Worm (Caenorhabditis elegans): ENCODE results near the gene C55B6.1.

The C55B6.1 gene

DNA sequence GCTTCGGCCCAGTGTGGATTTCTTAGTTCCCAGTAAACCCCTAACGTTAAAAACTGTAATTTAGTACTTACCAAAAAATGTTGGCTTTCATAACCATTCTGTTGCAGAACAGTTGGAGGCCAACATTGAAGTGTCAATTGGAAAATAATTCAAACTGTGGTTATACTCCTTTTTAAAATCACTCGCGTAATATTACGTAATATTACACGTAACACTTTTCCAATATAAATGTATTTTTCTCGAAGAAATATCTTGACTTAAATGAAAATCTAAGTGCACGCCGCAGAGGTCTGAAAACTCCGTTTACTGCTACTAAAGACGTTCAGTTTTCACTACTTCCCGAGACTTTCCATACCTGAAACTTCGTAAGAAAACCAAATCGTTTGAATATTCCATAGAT lies 4.0 kb downstream of the C55B6.1 start:
- no peak for TF ChIP-seq zip-11 (GFP tag; IDR thresholded peaks at IDR 0.05)
- no peak for TF ChIP-seq mdl-1 (tag; optimal IDR thresholded peaks at IDR 0.05)
- TF ChIP-seq lin-13 (GFP tag; optimal IDR thresholded peaks at IDR 0.05) = no peak
- no peak for TF ChIP-seq ces-1 (GFP tag; optimal IDR thresholded peaks at IDR 0.05)
- TF ChIP-seq F10B5.3 (tag; optimal IDR thresholded peaks at IDR 0.05) = no peak
- TF ChIP-seq nhr-111 (GFP tag; optimal IDR thresholded peaks at IDR 0.05) = no peak
- TF ChIP-seq ama-1 (optimal IDR thresholded peaks at IDR 0.05) = no peak
- TF ChIP-seq pha-4 (GFP tag; IDR thresholded peaks at IDR 0.05) = no peak
- no peak for TF ChIP-seq pha-4 (tag; optimal IDR thresholded peaks at IDR 0.05)
- no peak for TF ChIP-seq nhr-6 (tag; optimal IDR thresholded peaks at IDR 0.05)
- TF ChIP-seq nhr-41 (GFP tag; IDR thresholded peaks at IDR 0.05) = no peak
- TF ChIP-seq mep-1 (tag; optimal IDR thresholded peaks at IDR 0.05) = no peak
- TF ChIP-seq dpl-1 (GFP tag; optimal IDR thresholded peaks at IDR 0.05) = no peak
- no peak for TF ChIP-seq nhr-77 (tag; optimal IDR thresholded peaks at IDR 0.05)
- no peak for TF ChIP-seq nhr-28 (tag; optimal IDR thresholded peaks at IDR 0.05)
- no peak for TF ChIP-seq attf-4 (tag; optimal IDR thresholded peaks at IDR 0.05)
- no peak for TF ChIP-seq dve-1 (tag; optimal IDR thresholded peaks at IDR 0.05; ENCODE audit: insufficient read depth)
- TF ChIP-seq egl-27 (tag; optimal IDR thresholded peaks at IDR 0.05) = no peak
- TF ChIP-seq dmd-6 (GFP tag; IDR thresholded peaks at IDR 0.05) = no peak
- TF ChIP-seq mdt-29 (GFP tag; IDR thresholded peaks at IDR 0.05) = no peak

DNA sequence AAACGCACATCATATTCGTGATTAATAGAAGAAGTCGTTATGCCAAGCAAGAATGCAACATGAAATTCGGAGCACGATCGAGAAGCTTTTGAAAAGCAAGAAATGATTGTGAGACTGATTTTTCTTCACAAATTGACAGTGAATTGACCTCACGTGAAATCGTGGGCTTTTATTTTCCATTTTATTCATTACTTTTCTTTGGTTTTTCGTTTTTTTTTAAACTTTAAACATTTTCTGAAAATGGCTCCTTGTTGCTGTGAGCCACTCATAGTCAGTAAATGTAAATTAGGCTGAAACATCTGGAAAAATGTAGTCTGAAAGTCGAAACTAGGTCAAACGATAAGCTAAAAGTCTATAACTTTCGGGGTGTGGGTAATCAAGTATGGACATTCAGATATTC lies 5.0 kb downstream of the C55B6.1 start, which contains the start of gene C55B6.5:
C55B6.5 (minus strand) TSS at position 101 of the 400 bp plus-strand sequence.
- TF ChIP-seq ceh-20 (GFP tag; IDR thresholded peaks at IDR 0.05) = no peak
- no peak for TF ChIP-seq pha-4 (GFP tag; IDR thresholded peaks at IDR 0.05)
- TF ChIP-seq pha-4 (tag; optimal IDR thresholded peaks at IDR 0.05) = no peak

DNA sequence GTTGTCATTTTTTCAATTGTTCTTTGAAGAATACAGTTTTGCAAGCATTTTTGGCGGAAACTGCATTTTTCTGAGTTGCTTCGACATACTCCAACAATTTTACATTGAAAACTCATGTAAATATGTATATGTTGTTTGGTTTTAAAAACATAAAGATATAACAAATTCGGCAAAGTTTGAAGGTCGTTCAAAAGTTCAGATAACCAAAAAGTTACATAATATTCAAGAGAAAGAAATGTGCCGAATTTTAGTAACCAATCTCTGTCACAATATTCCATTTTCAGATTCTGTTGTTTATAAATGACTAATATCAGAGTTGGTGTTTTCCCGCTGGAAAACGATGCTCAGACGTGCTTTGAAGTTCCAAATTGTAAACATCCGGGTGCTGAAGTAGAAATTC lies 6.3 kb downstream of the C55B6.1 start, which contains the start of gene ZK867.2:
ZK867.2 (plus strand) TSS at position 301 of the 400 bp plus-strand sequence.
- no peak for TF ChIP-seq lsy-2 (tag; optimal IDR thresholded peaks at IDR 0.05)
- TF ChIP-seq F10B5.3 (tag; optimal IDR thresholded peaks at IDR 0.05) = no peak

DNA sequence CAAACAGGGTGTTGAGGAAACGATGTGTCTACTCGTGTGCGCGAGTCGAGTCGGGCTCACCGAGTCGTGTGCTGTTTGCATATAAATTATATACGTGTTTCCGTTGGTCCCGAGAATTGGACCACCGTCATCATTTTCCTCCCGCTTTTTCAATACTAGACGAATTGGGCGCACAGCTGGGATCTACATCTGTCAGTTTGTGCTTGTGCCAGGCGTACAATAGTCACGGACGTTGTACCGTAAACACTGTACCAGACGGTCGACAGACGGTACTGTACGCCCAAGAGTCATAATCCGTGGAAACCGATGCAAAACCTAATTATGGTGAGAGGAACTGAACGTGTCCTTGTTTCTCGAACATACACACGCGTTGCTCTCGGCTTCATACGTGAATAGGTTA lies 9.0 kb downstream of the C55B6.1 start:
- TF ChIP-seq aha-1 (tag) (peak; percentile 34), nhr-28 (tag; optimal IDR thresholded peaks at IDR 0.05) (no peak)

DNA sequence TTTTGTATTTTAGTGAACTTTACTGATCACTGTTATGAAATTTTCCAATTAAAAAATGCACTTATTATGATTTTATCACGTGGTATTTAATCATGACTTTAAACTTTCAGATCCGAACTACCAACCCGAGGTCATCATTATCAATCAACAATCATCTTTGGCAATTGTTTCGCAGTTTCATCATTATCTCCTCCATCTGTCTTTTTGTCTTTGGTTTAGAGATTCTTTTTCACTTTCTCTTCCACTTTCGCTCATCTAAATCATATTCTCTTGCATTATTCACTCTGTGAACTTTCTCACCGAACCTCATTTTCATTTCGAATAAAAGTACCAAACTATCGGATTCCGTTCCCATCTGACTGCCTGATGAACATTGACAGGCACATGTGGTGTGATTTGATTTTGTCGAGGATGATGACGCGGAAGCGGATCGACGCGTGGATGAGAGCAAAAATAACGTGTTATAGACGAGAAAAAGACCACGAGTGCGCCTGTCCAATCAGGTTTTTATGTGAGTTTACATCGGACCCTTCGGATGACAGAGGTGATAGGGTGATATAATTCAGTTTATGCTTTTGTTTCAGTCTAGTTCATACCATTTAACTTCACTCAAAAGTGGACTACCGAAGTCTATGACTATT lies 10.4 kb downstream of the C55B6.1 start:
- TF ChIP-seq nhr-11 (tag; optimal IDR thresholded peaks at IDR 0.05) = peak; percentile 6
- no peak for TF ChIP-seq daf-19 (GFP tag; conservative IDR thresholded peaks at IDR 0.05)
- peak; percentile 44 for TF ChIP-seq hlh-11 (tag; optimal IDR thresholded peaks at IDR 0.05)
- TF ChIP-seq zag-1 (tag; optimal IDR thresholded peaks at IDR 0.05) = no peak
- peak; percentile 15 for TF ChIP-seq hlh-30 (tag; optimal IDR thresholded peaks at IDR 0.05; ENCODE audit: insufficient read depth)
- peak; percentile 32 for TF ChIP-seq mxl-3 (GFP tag; optimal IDR thresholded peaks at IDR 0.05)

DNA sequence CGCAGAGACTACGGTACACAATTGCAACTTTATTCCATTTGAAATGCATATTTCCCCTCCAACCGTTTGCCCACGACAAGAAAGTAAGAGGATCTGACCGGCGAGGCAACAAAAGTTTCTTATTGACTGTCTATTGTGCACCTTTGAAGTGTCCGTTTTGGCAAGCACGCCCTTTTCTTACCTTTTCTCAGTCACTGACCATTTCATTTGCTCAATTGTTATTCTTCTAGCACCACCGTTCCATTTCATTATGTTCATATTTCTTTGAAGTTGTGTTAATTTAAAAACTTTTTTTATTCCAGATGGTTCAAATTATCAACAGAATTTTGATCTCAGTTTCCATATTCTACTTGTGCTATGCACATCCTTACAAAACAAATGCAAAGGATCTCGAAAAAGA lies 11.2 kb downstream of the C55B6.1 start, which contains the start of gene spp-22:
spp-22 (plus strand) TSS at position 301 of the 400 bp plus-strand sequence.
- TF ChIP-seq hlh-30 (tag; optimal IDR thresholded peaks at IDR 0.05; ENCODE audit: insufficient read depth) = no peak
- no peak for TF ChIP-seq zfp-2 (tag; optimal IDR thresholded peaks at IDR 0.05)
- TF ChIP-seq nhr-41 (GFP tag; IDR thresholded peaks at IDR 0.05) = no peak
- no peak for TF ChIP-seq ctbp-1 (GFP tag; IDR thresholded peaks at IDR 0.05)
- TF ChIP-seq T26A8.4 (GFP tag; IDR thresholded peaks at IDR 0.05) = no peak
- TF ChIP-seq unc-62 (GFP tag; optimal IDR thresholded peaks at IDR 0.05 in 1 of 2) = no peak
- TF ChIP-seq unc-62 (tag; optimal IDR thresholded peaks at IDR 0.05) = no peak
- TF ChIP-seq dmd-8 (GFP tag; IDR thresholded peaks at IDR 0.05) = no peak
- no peak for TF ChIP-seq ztf-7 (tag; optimal IDR thresholded peaks at IDR 0.05)
- TF ChIP-seq gei-8 (GFP tag; optimal IDR thresholded peaks at IDR 0.05) = no peak
- no peak for TF ChIP-seq lin-38 (GFP tag; IDR thresholded peaks at IDR 0.05)
- no peak for TF ChIP-seq tag-97 (GFP tag; IDR thresholded peaks at IDR 0.05)
- TF ChIP-seq egl-43 (GFP tag; IDR thresholded peaks at IDR 0.05) = no peak
- TF ChIP-seq nhr-25 (tag; optimal IDR thresholded peaks at IDR 0.05; ENCODE audit: borderline replicate concordance, insufficient read depth) = no peak
- no peak for TF ChIP-seq spr-3 (GFP tag; optimal IDR thresholded peaks at IDR 0.05)
- no peak for TF ChIP-seq daf-12 (tag; optimal IDR thresholded peaks at IDR 0.05)
- no peak for TF ChIP-seq lsy-2 (tag; optimal IDR thresholded peaks at IDR 0.05)
- TF ChIP-seq nhr-6 (tag; optimal IDR thresholded peaks at IDR 0.05) = no peak

All from whole organism, L4 larva.